Fruit fly (Drosophila melanogaster) whole organism, adult: ENCODE measurements around the gene CG3588.

Experiments used
- CG11617 ChIP-seq: fragments of 200-800 bp; sonication (Bioruptor generic); optimal IDR thresholded peaks from 2 replicates; lab custom pipeline; 2017; ENCODE audit warnings: mild to moderate bottlenecking, missing biosample characterization, missing genetic modification reagents, missing genetic modification characterization
- CG12768 ChIP-seq: fragments of 200-800 bp; sonication (Bioruptor generic); optimal IDR thresholded peaks from 2 replicates; lab custom pipeline; 2017; ENCODE audit warnings: missing biosample characterization, missing genetic modification characterization, mild to moderate bottlenecking, moderate library complexity, missing genetic modification reagents
- CG14711 ChIP-seq: fragments of 200-800 bp; sonication (Bioruptor generic); optimal IDR thresholded peaks from 2 replicates; lab custom pipeline; 2018; ENCODE audit warnings: missing biosample characterization, mild to moderate bottlenecking, missing genetic modification characterization, moderate library complexity
- CG1620 ChIP-seq: fragments of 200-800 bp; sonication (Bioruptor generic); optimal IDR thresholded peaks from 2 replicates; lab custom pipeline; 2016; ENCODE audit warnings: missing biosample characterization, missing genetic modification characterization
- CG33017 ChIP-seq: fragments of 200-800 bp; sonication (Bioruptor generic); optimal IDR thresholded peaks from 2 replicates; lab custom pipeline; 2018; ENCODE audit warnings: missing biosample characterization, mild to moderate bottlenecking, missing genetic modification characterization, moderate library complexity
- CG5204 ChIP-seq: fragments of 200-800 bp; sonication (Bioruptor generic); optimal IDR thresholded peaks from 2 replicates; lab custom pipeline; 2016; ENCODE audit warnings: missing biosample characterization, missing genetic modification characterization
- CG7045 ChIP-seq: fragments of 200-800 bp; sonication (Bioruptor generic); optimal IDR thresholded peaks from 2 replicates; lab custom pipeline; 2017; ENCODE audit warnings: missing biosample characterization, mild to moderate bottlenecking, missing genetic modification characterization
- CG7101 ChIP-seq: fragments of 200-800 bp; sonication (Bioruptor generic); optimal IDR thresholded peaks from 2 replicates; lab custom pipeline; 2018; ENCODE audit warnings: missing biosample characterization, mild to moderate bottlenecking, missing genetic modification characterization, moderate library complexity
- Clk ChIP-seq: fragments of 200-800 bp; sonication (Bioruptor generic); optimal IDR thresholded peaks from 2 replicates; lab custom pipeline; 2017; ENCODE audit warnings: missing biosample characterization, missing genetic modification characterization
- Crg-1 ChIP-seq: fragments of 200-800 bp; sonication (Bioruptor generic); optimal IDR thresholded peaks from 2 replicates; lab custom pipeline; 2016; ENCODE audit warnings: missing biosample characterization, missing genetic modification characterization
- Hr96 ChIP-seq: fragments of 200-800 bp; sonication (Bioruptor generic); optimal IDR thresholded peaks from 2 replicates; lab custom pipeline; 2016; ENCODE audit warnings: missing biosample characterization, missing genetic modification characterization
- Mnt ChIP-seq: fragments of 200-800 bp; sonication (Bioruptor generic); optimal IDR thresholded peaks from 2 replicates; lab custom pipeline; 2016; ENCODE audit warnings: missing biosample characterization, mild to moderate bottlenecking, missing genetic modification characterization
- bab1 ChIP-seq: fragments of 200-800 bp; sonication (Bioruptor generic); optimal IDR thresholded peaks from 3 replicates; lab custom pipeline; 2019; ENCODE audit warnings: missing biosample characterization, mild to moderate bottlenecking, missing genetic modification characterization, moderate library complexity
- cic ChIP-seq: fragments of 200-800 bp; sonication (Bioruptor generic); optimal IDR thresholded peaks from 2 replicates; lab custom pipeline; 2017; ENCODE audit warnings: missing biosample characterization, mild to moderate bottlenecking, missing genetic modification characterization, moderate library complexity
- cnc ChIP-seq, 2 experiments: fragments of >200 bp; optimal IDR thresholded peaks; 2 replicates each; lab custom pipeline; 2017
- kay ChIP-seq: fragments of 200-800 bp; sonication (Bioruptor generic); peaks from one replicate; lab custom pipeline; 2016; ENCODE audit warnings: missing biosample characterization, missing genetic modification characterization, borderline replicate concordance
- ovo ChIP-seq: fragments of 200-800 bp; sonication (Bioruptor generic); optimal IDR thresholded peaks from 2 replicates; lab custom pipeline; 2016; ENCODE audit warnings: missing biosample characterization, missing genetic modification characterization
- pad ChIP-seq: fragments of 200-800 bp; sonication (Bioruptor generic); optimal IDR thresholded peaks from 3 replicates; lab custom pipeline; 2017; ENCODE audit warnings: missing biosample characterization, missing genetic modification characterization, mild to moderate bottlenecking, moderate library complexity, missing genetic modification reagents
- tj ChIP-seq: fragments of 200-800 bp; sonication (Bioruptor generic); optimal IDR thresholded peaks from 3 replicates; lab custom pipeline; 2017; ENCODE audit warnings: missing biosample characterization, mild to moderate bottlenecking, missing genetic modification characterization, moderate library complexity
- toe ChIP-seq: fragments of 200-800 bp; sonication (Bioruptor generic); optimal IDR thresholded peaks from 2 replicates; lab custom pipeline; 2016; ENCODE audit warnings: missing biosample characterization, missing genetic modification characterization

The CG3588 gene

DNA sequence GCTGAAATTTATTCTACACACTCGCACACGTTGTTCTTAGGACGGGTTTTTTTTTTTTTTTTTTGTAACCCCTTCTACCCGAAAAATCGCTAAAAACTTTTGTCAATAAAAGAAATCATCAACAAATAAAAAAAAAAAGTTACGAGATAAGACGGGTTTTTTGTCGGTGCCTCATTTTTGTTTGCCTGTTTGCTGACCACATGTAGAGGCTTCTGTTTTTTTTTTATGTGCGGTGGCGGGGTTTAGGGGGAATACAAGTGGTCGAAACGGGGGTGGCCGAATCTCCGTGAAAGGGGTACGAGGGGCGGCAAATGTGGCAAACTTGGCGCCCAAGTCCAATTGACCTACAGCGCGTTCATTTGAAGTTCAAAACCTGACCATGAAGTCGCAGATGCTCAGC is 1.0 kb upstream of the CG3588 start:
- TF ChIP-seq kay (GFP tag; lab: Kevin White, UChicago): no peak
- no peak for TF ChIP-seq bab1
- no peak for TF ChIP-seq Crg-1 (GFP tag; lab: Kevin White, UChicago)
- no peak for TF ChIP-seq CG7101 (tag; lab: Kevin White, UChicago)
- TF ChIP-seq cnc (optimal IDR thresholded peaks at IDR 0.05; lab: Kevin White, UChicago): no peak
- no peak for TF ChIP-seq CG33017
- TF ChIP-seq Mnt (GFP tag; lab: Kevin White, UChicago): no peak
- TF ChIP-seq CG12768 (GFP tag; lab: Kevin White, UChicago): no peak
- TF ChIP-seq CG14711 (tag; lab: Kevin White, UChicago): no peak
- no peak for TF ChIP-seq CG11617 (GFP tag; lab: Kevin White, UChicago)

dm6 chrX:2927158-2927557 is 7.6 kb downstream of the CG3588 start, which contains the start of gene CG14424:
Gene CG14424 (minus strand): TSS chrX:2927258.
- TF ChIP-seq CG12768 (GFP tag; lab: Kevin White, UChicago): no peak

DNA sequence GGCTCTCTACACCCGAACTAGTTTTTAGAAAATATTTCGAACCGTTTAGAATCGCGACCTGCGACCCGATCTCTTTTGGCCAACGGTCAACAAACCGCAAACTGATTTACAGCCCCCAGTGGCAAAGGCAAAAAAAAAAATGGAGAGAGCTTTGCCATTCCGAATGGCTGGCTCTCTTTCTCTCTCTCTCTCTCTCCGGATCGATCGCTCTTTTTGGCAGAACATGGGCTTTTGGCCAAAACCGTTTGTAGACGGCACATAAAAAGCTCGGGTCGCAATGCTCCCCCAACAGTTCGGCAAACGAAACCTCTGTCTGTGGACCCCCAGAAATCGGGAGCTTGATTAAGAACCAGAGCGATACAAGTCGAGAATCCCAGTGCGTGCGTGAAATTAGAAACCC is 9.9 kb downstream of the CG3588 start, which contains the start of gene CG32793:
Gene CG32793, plus strand, starts transcription at position 301 of the 400 bp plus-strand sequence.
- TF ChIP-seq CG1620 (GFP tag; lab: Kevin White, UChicago) (no peak), cnc (optimal IDR thresholded peaks at IDR 0.05; lab: Kevin White, UChicago) (no peak), Clk (GFP tag; lab: Kevin White, UChicago) (no peak), bab1 (no peak), Crg-1 (GFP tag; lab: Kevin White, UChicago) (no peak), Hr96 (GFP tag; lab: Kevin White, UChicago) (no peak), ovo (GFP tag; lab: Kevin White, UChicago) (no peak)

- no peak for TF ChIP-seq cnc (optimal IDR thresholded peaks at IDR 0.05; lab: Kevin White, UChicago)
- TF ChIP-seq cic (GFP tag; lab: Kevin White, UChicago): no peak
- TF ChIP-seq CG5204 (GFP tag; lab: Kevin White, UChicago): no peak
- TF ChIP-seq CG14711 (tag; lab: Kevin White, UChicago): no peak
- no peak for TF ChIP-seq CG7045 (GFP tag; lab: Kevin White, UChicago)
- TF ChIP-seq kay (GFP tag; lab: Kevin White, UChicago): no peak
- TF ChIP-seq CG7101 (tag; lab: Kevin White, UChicago): no peak
- TF ChIP-seq Clk (GFP tag; lab: Kevin White, UChicago): no peak
Observed at dm6 chrX:2934827-2935226, 15.3 kb downstream of the CG3588 start, which contains the start of gene CG3592. Gene CG3592 (plus strand): TSS chrX:2935127.

dm6 chrX:2936727-2937126 is 17.2 kb downstream of the CG3588 start, which contains the start of gene CG3598:
Gene CG3598 (plus strand): TSS chrX:2937027.
- TF ChIP-seq Mnt (GFP tag; lab: Kevin White, UChicago) (no peak), Clk (GFP tag; lab: Kevin White, UChicago) (no peak), Hr96 (GFP tag; lab: Kevin White, UChicago) (no peak)

DNA sequence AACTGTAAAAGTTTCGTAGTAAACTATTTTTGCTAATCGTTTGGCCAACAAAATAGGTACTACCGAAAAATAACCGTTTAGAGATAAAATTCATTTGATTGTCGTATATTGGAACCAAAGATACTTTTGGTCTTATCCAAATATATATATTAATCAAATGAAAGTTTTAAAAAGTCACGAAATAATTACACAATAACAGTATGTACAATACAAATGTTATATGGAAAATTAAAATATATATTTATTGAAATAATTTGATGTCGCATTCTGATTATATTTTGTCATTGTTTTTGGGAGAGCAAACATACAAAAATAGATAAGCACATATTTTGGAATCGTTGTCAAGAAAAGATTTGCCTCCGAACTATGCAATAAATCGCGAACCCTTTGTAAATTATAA is 19.0 kb downstream of the CG3588 start, which contains the start of gene CG14420:
Gene CG14420, plus strand, starts transcription at position 301 of the 400 bp plus-strand sequence.
- TF ChIP-seq ovo (GFP tag; lab: Kevin White, UChicago): no peak
- TF ChIP-seq CG14711 (tag; lab: Kevin White, UChicago): no peak
- no peak for TF ChIP-seq Mnt (GFP tag; lab: Kevin White, UChicago)
- TF ChIP-seq Clk (GFP tag; lab: Kevin White, UChicago): no peak
- TF ChIP-seq toe: no peak

DNA sequence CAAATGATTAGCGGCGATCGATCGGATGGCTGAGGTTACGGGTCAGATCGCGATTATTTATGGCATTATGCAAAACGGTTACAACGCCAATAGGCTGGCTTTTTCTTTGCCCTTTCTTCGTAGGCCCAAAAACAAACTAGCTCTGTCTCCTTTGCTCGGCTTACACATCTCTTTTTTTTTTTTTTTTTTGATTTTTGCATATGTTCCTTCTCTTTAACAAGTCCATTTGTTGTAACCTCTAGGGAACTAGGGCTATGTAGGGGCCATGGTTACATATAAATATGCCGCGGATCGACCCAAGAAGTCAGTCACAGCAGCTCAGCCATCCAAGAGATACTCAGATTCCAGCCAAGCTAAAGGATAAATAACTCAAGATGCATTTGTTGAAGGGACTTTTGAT is 21.5 kb downstream of the CG3588 start, which contains the start of gene CG14421:
Gene CG14421, plus strand, starts transcription at position 301 of the 400 bp plus-strand sequence.
- TF ChIP-seq Mnt (GFP tag; lab: Kevin White, UChicago) (no peak), tj (no peak), CG7045 (GFP tag; lab: Kevin White, UChicago) (no peak), bab1 (no peak)

DNA sequence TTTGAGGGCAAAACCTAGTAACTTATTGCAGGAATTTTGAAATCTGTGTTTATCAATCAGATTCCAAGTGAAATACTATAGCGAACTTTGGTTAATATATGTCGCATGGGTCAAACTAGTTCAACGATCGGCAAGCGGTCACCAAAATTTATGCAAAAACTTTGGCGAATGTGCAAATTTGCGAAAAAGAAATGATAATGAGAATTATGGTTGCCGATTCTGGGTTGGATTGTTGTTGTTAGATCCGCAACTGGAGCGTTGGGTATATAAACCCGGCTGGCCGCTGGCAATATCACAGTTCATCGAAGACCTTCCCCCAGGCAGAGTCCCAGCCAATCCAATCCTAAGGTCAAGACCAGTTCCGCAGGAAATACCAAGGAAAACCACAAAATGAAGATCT is 23.5 kb downstream of the CG3588 start, which contains the start of gene CG14422:
Gene CG14422, plus strand, starts transcription at position 301 of the 400 bp plus-strand sequence.
- no peak for TF ChIP-seq CG33017
- no peak for TF ChIP-seq Hr96 (GFP tag; lab: Kevin White, UChicago)
- TF ChIP-seq bab1: no peak

DNA sequence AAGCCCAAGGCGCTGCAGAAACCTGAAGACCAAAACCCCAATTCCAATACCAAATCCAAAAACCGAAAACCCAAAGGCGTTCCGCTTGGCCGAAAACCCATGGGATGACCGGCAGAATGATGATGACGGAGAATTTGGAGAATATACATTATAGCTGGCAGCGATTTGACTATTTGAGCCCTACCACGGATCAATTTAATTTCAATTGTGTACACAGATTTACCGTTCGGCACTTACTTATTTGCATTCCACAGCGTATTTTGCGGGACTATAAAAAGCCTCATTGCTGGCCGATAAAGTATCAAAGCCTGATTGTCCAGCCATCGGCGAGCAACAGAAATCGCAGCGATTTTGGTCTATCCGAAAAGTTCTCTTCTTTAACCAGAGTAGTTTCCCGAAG is 25.5 kb downstream of the CG3588 start, which contains the start of gene CG14423:
Gene CG14423, plus strand, starts transcription at position 301 of the 400 bp plus-strand sequence.
- TF ChIP-seq cic (GFP tag; lab: Kevin White, UChicago) (no peak), CG14711 (tag; lab: Kevin White, UChicago) (no peak), Clk (GFP tag; lab: Kevin White, UChicago) (no peak), pad (GFP tag; lab: Kevin White, UChicago) (no peak), bab1 (no peak), toe (no peak), tj (no peak), ovo (GFP tag; lab: Kevin White, UChicago) (no peak), cnc (optimal IDR thresholded peaks at IDR 0.05; lab: Kevin White, UChicago) (no peak), Hr96 (GFP tag; lab: Kevin White, UChicago) (no peak), CG12768 (GFP tag; lab: Kevin White, UChicago) (no peak), CG1620 (GFP tag; lab: Kevin White, UChicago) (no peak), Crg-1 (GFP tag; lab: Kevin White, UChicago) (no peak), CG33017 (no peak), CG7045 (GFP tag; lab: Kevin White, UChicago) (no peak)
